Worm (Caenorhabditis elegans) whole organism, L4 larva: ENCODE results near the gene F38B2.6.
A peak's percentile ranks its signal among the peaks of the same experiment; 100 is the strongest.

ENCODE experiments used
- D1046.2 ChIP-seq: fragments of 200-800 bp; sonication (Bioruptor generic); IDR thresholded peaks from 2 replicates; pipeline ENCODE4 v1.3.6; 2022; ENCODE audit warnings: missing genetic modification characterization, missing compliant biosample characterization
- F44E2.7 ChIP-seq: fragments of 200-800 bp; sonication (Bioruptor generic); IDR thresholded peaks from 2 replicates; pipeline ENCODE4 v2.1.2; 2022; ENCODE audit warnings: missing genetic modification characterization, missing compliant biosample characterization
- F49E8.2 ChIP-seq: sonication (generic microtip); optimal IDR thresholded peaks from 2 replicates; lab custom pipeline; 2016; ENCODE audit warnings: missing compliant biosample characterization, mild to moderate bottlenecking, missing genetic modification characterization, borderline replicate concordance
- R02D3.7 ChIP-seq: fragments of 150-350 bp; sonication (generic microtip); optimal IDR thresholded peaks from 3 replicates; lab custom pipeline; 2014; ENCODE audit warnings: missing biosample characterization, missing genetic modification characterization
- Y105C5A.15 ChIP-seq: fragments of 200-800 bp; sonication (Bioruptor generic); IDR thresholded peaks from 2 replicates; pipeline ENCODE4 v1.3.6; 2022; ENCODE audit warnings: missing genetic modification characterization, missing compliant biosample characterization
- ZK337.2 ChIP-seq: fragments of 200-800 bp; sonication (Bioruptor generic); IDR thresholded peaks from 2 replicates; pipeline ENCODE4 v1.3.6; 2022; ENCODE audit warnings: missing genetic modification reagents, missing genetic modification characterization, missing compliant biosample characterization
- aha-1 ChIP-seq: fragments of 150-350 bp; peaks from one replicate; lab custom pipeline; 2014; ENCODE audit warnings: missing biosample characterization, missing genetic modification characterization
- ama-1 ChIP-seq: fragments of 150-350 bp; optimal IDR thresholded peaks from 2 replicates; lab custom pipeline; 2014; ENCODE audit warnings: inconsistent platforms, mixed read lengths
- arid-1 ChIP-seq: fragments of 200-800 bp; sonication (Bioruptor generic); conservative IDR thresholded peaks from 2 replicates; pipeline ENCODE4 v1.3.6; 2022; ENCODE audit warnings: missing genetic modification reagents, missing genetic modification characterization, missing compliant biosample characterization
- ceh-20 ChIP-seq: fragments of 200-800 bp; sonication (Bioruptor generic); IDR thresholded peaks from 2 replicates; pipeline ENCODE4 v1.3.6; 2022; ENCODE audit warnings: missing genetic modification reagents, missing genetic modification characterization, missing compliant biosample characterization
- ceh-44 ChIP-seq: fragments of 200-800 bp; sonication (Bioruptor generic); IDR thresholded peaks from 2 replicates; pipeline ENCODE4 v1.3.6; 2022; ENCODE audit warnings: missing genetic modification reagents, missing genetic modification characterization, missing compliant biosample characterization
- ceh-82 ChIP-seq: sonication (generic microtip); optimal IDR thresholded peaks from 2 replicates; lab custom pipeline; 2017; ENCODE audit warnings: missing biosample characterization, missing genetic modification characterization
- ces-1 ChIP-seq: fragments of 150-350 bp; sonication (generic microtip); optimal IDR thresholded peaks from 4 replicates; lab custom pipeline; 2014; ENCODE audit warnings: missing biosample characterization, missing genetic modification reagents, missing genetic modification characterization
- cey-2 ChIP-seq: sonication (generic microtip); optimal IDR thresholded peaks from 3 replicates; lab custom pipeline; 2017; ENCODE audit warnings: missing genetic modification characterization, mild to moderate bottlenecking, missing compliant biosample characterization, antibody characterized with exemption, borderline replicate concordance; ENCODE audit not compliant: insufficient read depth
- daf-12 ChIP-seq: fragments of 150-350 bp; optimal IDR thresholded peaks from 2 replicates; lab custom pipeline; 2014; ENCODE audit warnings: missing biosample characterization, missing genetic modification reagents, missing genetic modification characterization
- daf-16 ChIP-seq, 3 experiments: sonication (generic microtip); optimal IDR thresholded peaks; 2 replicates each; lab custom pipeline; 2016 to 2017; ENCODE audit warnings: missing genetic modification characterization in 3 of 3, missing genetic modification reagents in 3 of 3, mild to moderate bottlenecking in 2 of 3, missing compliant biosample characterization in 2 of 3, missing biosample characterization in 1 of 3, moderate library complexity in 1 of 3
- daf-19 ChIP-seq: fragments of 200-800 bp; sonication (Bioruptor generic); conservative IDR thresholded peaks from 2 replicates; pipeline ENCODE4 v1.3.6; 2022; ENCODE audit warnings: missing genetic modification characterization, missing compliant biosample characterization
- daf-8 ChIP-seq: fragments of 200-800 bp; sonication (Bioruptor generic); IDR thresholded peaks from 2 replicates; pipeline ENCODE4 v1.3.6; 2022; ENCODE audit warnings: missing genetic modification characterization, missing compliant biosample characterization
- dmd-8 ChIP-seq: fragments of 200-800 bp; sonication (Bioruptor generic); IDR thresholded peaks from 2 replicates; pipeline ENCODE4 v1.3.6; 2022; ENCODE audit warnings: missing genetic modification characterization, missing compliant biosample characterization
- dmd-9 ChIP-seq: fragments of 200-800 bp; sonication (Bioruptor generic); IDR thresholded peaks from 2 replicates; pipeline ENCODE4 v1.3.6; 2022; ENCODE audit warnings: missing genetic modification reagents, missing genetic modification characterization, missing compliant biosample characterization
- dpl-1 ChIP-seq: fragments of 150-350 bp; optimal IDR thresholded peaks from 2 replicates; lab custom pipeline; 2014; ENCODE audit warnings: missing biosample characterization, missing genetic modification reagents, missing genetic modification characterization
- fkh-10 ChIP-seq: fragments of 150-350 bp; optimal IDR thresholded peaks from 2 replicates; lab custom pipeline; 2014; ENCODE audit warnings: missing biosample characterization, missing genetic modification reagents, missing genetic modification characterization
- fos-1 ChIP-seq: fragments of 150-350 bp; optimal IDR thresholded peaks from 2 replicates; lab custom pipeline; 2014; ENCODE audit warnings: missing biosample characterization, missing genetic modification characterization
- gei-8 ChIP-seq: fragments of 200-800 bp; sonication (Bioruptor generic); optimal IDR thresholded peaks from 2 replicates; lab custom pipeline; 2018; ENCODE audit warnings: mild to moderate bottlenecking, missing genetic modification characterization, missing compliant biosample characterization
- hif-1 ChIP-seq, 2 experiments: sonication (generic microtip); optimal IDR thresholded peaks; 2 replicates each; lab custom pipeline; 2016 to 2017; ENCODE audit warnings: missing compliant biosample characterization in 2 of 2, missing genetic modification characterization in 2 of 2, missing genetic modification reagents in 2 of 2, missing genotype in 2 of 2, mild to moderate bottlenecking in 1 of 2
- hlh-11 ChIP-seq: fragments of 200-800 bp; sonication (Bioruptor generic); optimal IDR thresholded peaks from 2 replicates; lab custom pipeline; 2018; ENCODE audit warnings: mild to moderate bottlenecking, missing genetic modification characterization, missing compliant biosample characterization
- hlh-30 ChIP-seq: sonication (generic microtip); optimal IDR thresholded peaks from 2 replicates; lab custom pipeline; 2017; ENCODE audit warnings: antibody characterized with exemption, mild to moderate bottlenecking, missing genetic modification characterization, missing compliant biosample characterization; ENCODE audit not compliant: insufficient read depth
- jun-1 ChIP-seq: fragments of 150-350 bp; optimal IDR thresholded peaks from 2 replicates; lab custom pipeline; 2014; ENCODE audit warnings: missing biosample characterization, missing genetic modification reagents, missing genetic modification characterization
- lim-7 ChIP-seq: fragments of 200-800 bp; sonication (Bioruptor generic); IDR thresholded peaks from 2 replicates; pipeline ENCODE4 v1.3.6; 2022; ENCODE audit warnings: missing genetic modification characterization, missing compliant biosample characterization
- lin-15B ChIP-seq: fragments of 150-350 bp; sonication (generic microtip); optimal IDR thresholded peaks from 3 replicates; lab custom pipeline; 2014; ENCODE audit warnings: missing biosample characterization, missing genetic modification characterization
- lin-38 ChIP-seq: fragments of 200-800 bp; sonication (Bioruptor generic); IDR thresholded peaks from 2 replicates; pipeline ENCODE4 v1.3.6; 2022; ENCODE audit warnings: missing genetic modification reagents, missing genetic modification characterization, missing compliant biosample characterization
- lin-39 ChIP-seq: fragments of 150-350 bp; optimal IDR thresholded peaks from 2 replicates; lab custom pipeline; 2014; ENCODE audit warnings: missing biosample characterization, missing genetic modification reagents, missing genetic modification characterization
- lsy-2 ChIP-seq, 2 experiments: fragments of 150-350 bp in 1 of 2; sonication (generic microtip) in 1 of 2; optimal IDR thresholded peaks; 2 replicates each; lab custom pipeline; 2014 to 2017; ENCODE audit warnings: missing biosample characterization in 2 of 2, missing genetic modification characterization in 2 of 2
- mdl-1 ChIP-seq, 2 experiments: fragments of 150-350 bp in 1 of 2; sonication (generic microtip) in 1 of 2; optimal IDR thresholded peaks; 2 replicates each; lab custom pipeline; 2014 to 2017; ENCODE audit warnings: missing biosample characterization in 2 of 2, missing genetic modification characterization in 2 of 2
- mxl-3 ChIP-seq: fragments of 200-800 bp; sonication (Bioruptor generic); optimal IDR thresholded peaks from 2 replicates; lab custom pipeline; 2018; ENCODE audit warnings: mild to moderate bottlenecking, missing genetic modification characterization, missing compliant biosample characterization
- nhr-111 ChIP-seq: fragments of 200-800 bp; sonication (Bioruptor generic); optimal IDR thresholded peaks from 2 replicates; lab custom pipeline; 2018; ENCODE audit warnings: mild to moderate bottlenecking, missing genetic modification characterization, missing compliant biosample characterization
- nhr-41 ChIP-seq: fragments of 200-800 bp; sonication (Bioruptor generic); IDR thresholded peaks from 2 replicates; pipeline ENCODE4 v1.3.6; 2022; ENCODE audit warnings: missing genetic modification reagents, missing genetic modification characterization, missing compliant biosample characterization
- nhr-48 ChIP-seq: sonication (generic microtip); optimal IDR thresholded peaks from 2 replicates; lab custom pipeline; 2016; ENCODE audit warnings: mild to moderate bottlenecking, missing genetic modification characterization, missing compliant biosample characterization
- nhr-76 ChIP-seq: fragments of 150-350 bp; optimal IDR thresholded peaks from 2 replicates; lab custom pipeline; 2014; ENCODE audit warnings: missing biosample characterization, missing genetic modification characterization
- pqm-1 ChIP-seq: sonication (generic microtip); optimal IDR thresholded peaks from 2 replicates; lab custom pipeline; 2017; ENCODE audit warnings: missing biosample characterization, missing genetic modification characterization
- skn-1 ChIP-seq: fragments of 150-350 bp; optimal IDR thresholded peaks from 2 replicates; lab custom pipeline; 2014; ENCODE audit warnings: missing biosample characterization, missing genetic modification characterization
- snpc-1.2 ChIP-seq: fragments of 200-800 bp; sonication (Bioruptor generic); IDR thresholded peaks from 2 replicates; pipeline ENCODE4 v1.3.6; 2022; ENCODE audit warnings: missing genetic modification reagents, missing genetic modification characterization, missing compliant biosample characterization
- spr-1 ChIP-seq: sonication (generic microtip); optimal IDR thresholded peaks from 2 replicates; lab custom pipeline; 2016; ENCODE audit warnings: mild to moderate bottlenecking, missing genetic modification characterization, missing compliant biosample characterization
- spr-3 ChIP-seq: fragments of 200-800 bp; sonication (Bioruptor generic); optimal IDR thresholded peaks from 2 replicates; lab custom pipeline; 2018; ENCODE audit warnings: mild to moderate bottlenecking, missing genetic modification characterization, missing compliant biosample characterization
- tag-97 ChIP-seq: fragments of 200-800 bp; sonication (Bioruptor generic); IDR thresholded peaks from 2 replicates; pipeline ENCODE4 v1.3.6; 2022; ENCODE audit warnings: missing genetic modification characterization, missing compliant biosample characterization
- tra-1 ChIP-seq: fragments of 200-800 bp; sonication (Bioruptor generic); IDR thresholded peaks from 2 replicates; pipeline ENCODE4 v1.3.6; 2022; ENCODE audit warnings: missing genetic modification reagents, missing genetic modification characterization, missing compliant biosample characterization
- unc-130 ChIP-seq: sonication (generic microtip); optimal IDR thresholded peaks from 2 replicates; lab custom pipeline; 2016; ENCODE audit warnings: missing genetic modification reagents, missing genetic modification characterization, missing compliant biosample characterization
- zag-1 ChIP-seq: fragments of 150-350 bp; optimal IDR thresholded peaks from 2 replicates; lab custom pipeline; 2014; ENCODE audit warnings: missing biosample characterization, missing genetic modification characterization
- zip-11 ChIP-seq: fragments of 200-800 bp; sonication (Bioruptor generic); IDR thresholded peaks from 2 replicates; pipeline ENCODE4 v1.3.6; 2022; ENCODE audit warnings: missing genetic modification characterization, missing compliant biosample characterization
- ztf-11 ChIP-seq: fragments of 150-350 bp; optimal IDR thresholded peaks from 2 replicates; lab custom pipeline; 2014; ENCODE audit warnings: missing biosample characterization, missing genetic modification characterization

Gene F38B2.6

ce11 chrX:11299642-11300307 is 18.7 kb upstream of the F38B2.6 start, which contains the start of the genes snrp-40.1 and F08G12.3 (continued):
- no peak for TF ChIP-seq F49E8.2
- TF ChIP-seq tra-1 (GFP tag; lab: Robert Waterston, UW): peak; percentile 50; the same call in 1 of the 2 replicates
- peak; percentile 70 for TF ChIP-seq pqm-1
- TF ChIP-seq ceh-20 (GFP tag; lab: Robert Waterston, UW): 0 out of 2 replicates have a peak, but pooled peaks have one; percentile 33
- no peak for TF ChIP-seq lim-7
- TF ChIP-seq skn-1 (tag; lab: Kevin White, UChicago): no peak
- TF ChIP-seq dmd-8 (GFP tag; lab: Robert Waterston, UW): no peak
- TF ChIP-seq daf-16 (GFP tag; optimal IDR thresholded peaks at IDR 0.05; lab: Kevin White, UChicago): peak in 1 of 2 experiments; percentile 59
- peak; percentile 83 for TF ChIP-seq daf-16 (tag; optimal IDR thresholded peaks at IDR 0.05; lab: Kevin White, UChicago)
- TF ChIP-seq zip-11 (GFP tag; lab: Robert Waterston, UW): no peak
- TF ChIP-seq arid-1: peak; percentile 47; the same call in 1 of the 2 replicates
- TF ChIP-seq lin-39 (tag; lab: Kevin White, UChicago): no peak
- no peak for TF ChIP-seq gei-8 (GFP tag; lab: Kevin White, UChicago)
- TF ChIP-seq jun-1 (tag; lab: Kevin White, UChicago): peak; percentile 14
- no peak; the same call in 1 of the 2 replicates for TF ChIP-seq snpc-1.2 (GFP tag; lab: Robert Waterston, UW)
- TF ChIP-seq fos-1 (tag; lab: Kevin White, UChicago): no peak
- TF ChIP-seq ZK337.2 (GFP tag; lab: Robert Waterston, UW): no peak
- peak; percentile 62 for TF ChIP-seq dpl-1 (GFP tag; lab: Kevin White, UChicago)
- no peak for TF ChIP-seq R02D3.7 (tag; lab: Kevin White, UChicago)
- peak; percentile 93 for TF ChIP-seq lin-38
- no peak for TF ChIP-seq daf-8
- TF ChIP-seq ceh-82 (tag; lab: Kevin White, UChicago): no peak
- TF ChIP-seq unc-130 (GFP tag; lab: Kevin White, UChicago): no peak
- TF ChIP-seq daf-19: no peak
- no peak for TF ChIP-seq ztf-11 (tag; lab: Kevin White, UChicago)
- TF ChIP-seq lin-15B (tag; lab: Kevin White, UChicago): no peak
- peak; percentile 99 for TF ChIP-seq aha-1 (tag; lab: Kevin White, UChicago)
- TF ChIP-seq zag-1: no peak
- no peak for TF ChIP-seq nhr-111
- no peak for TF ChIP-seq ceh-44 (GFP tag; lab: Robert Waterston, UW)
- TF ChIP-seq nhr-76 (tag; lab: Kevin White, UChicago): no peak
- TF ChIP-seq hif-1 (tag; optimal IDR thresholded peaks at IDR 0.05; lab: Kevin White, UChicago): peak in 1 of 2 experiments; percentile 75
- peak; percentile 68 for TF ChIP-seq nhr-48
- peak; percentile 59 to 88 for TF ChIP-seq mdl-1 (tag; optimal IDR thresholded peaks at IDR 0.05; lab: Kevin White, UChicago)
- TF ChIP-seq ama-1: no peak
- TF ChIP-seq tag-97 (GFP tag; lab: Robert Waterston, UW): no peak
- TF ChIP-seq fkh-10 (GFP tag; lab: Kevin White, UChicago): peak; percentile 90
- peak; percentile 90 for TF ChIP-seq hlh-30 (tag; lab: Kevin White, UChicago)
- no peak for TF ChIP-seq F44E2.7 (GFP tag; lab: Robert Waterston, UW)
- TF ChIP-seq spr-1 (tag; lab: Kevin White, UChicago): peak; percentile 35
- TF ChIP-seq mxl-3 (GFP tag; lab: Kevin White, UChicago): peak; percentile 93
- TF ChIP-seq D1046.2 (GFP tag; lab: Robert Waterston, UW): no peak
- no peak for TF ChIP-seq ces-1 (GFP tag; lab: Kevin White, UChicago)
- no peak for TF ChIP-seq Y105C5A.15 (GFP tag; lab: Robert Waterston, UW)
- no peak for TF ChIP-seq daf-12 (tag; lab: Kevin White, UChicago)
- peak; percentile 92 for TF ChIP-seq hlh-11 (tag; lab: Kevin White, UChicago)
- TF ChIP-seq dmd-9 (GFP tag; lab: Robert Waterston, UW): no peak
- TF ChIP-seq cey-2: no peak
- no peak for TF ChIP-seq spr-3 (GFP tag; lab: Kevin White, UChicago)
- no peak for TF ChIP-seq nhr-41 (GFP tag; lab: Robert Waterston, UW)
- TF ChIP-seq lsy-2 (tag; optimal IDR thresholded peaks at IDR 0.05; lab: Kevin White, UChicago): peak; percentile 53 to 85
